Fruit fly (Drosophila melanogaster) whole organism, embryonic: Measurements from ENCODE around the gene IleRS-m.

ENCODE experiments used
- Asciz ChIP-seq: fragments of 200-800 bp; sonication (Bioruptor generic); optimal IDR thresholded peaks from 2 replicates; lab custom pipeline; 2017; ENCODE audit warnings: missing biosample characterization, mild to moderate bottlenecking, missing genetic modification characterization, missing genetic modification reagents
- Awh ChIP-seq: fragments of 200-800 bp; sonication (Bioruptor generic); IDR thresholded peaks from 2 replicates; pipeline ENCODE4, ENCODE4 v1.3.6; 2022; ENCODE audit warnings: missing biosample characterization, missing genetic modification characterization
- CG11723 ChIP-seq: fragments of 200-800 bp; sonication (Bioruptor generic); optimal IDR thresholded peaks from 2 replicates; lab custom pipeline; 2017; ENCODE audit warnings: missing biosample characterization, mild to moderate bottlenecking, missing genetic modification characterization
- CG12299 ChIP-seq: fragments of 200-800 bp; sonication (Bioruptor generic); optimal IDR thresholded peaks from 2 replicates; lab custom pipeline; 2018; ENCODE audit warnings: missing biosample characterization, mild to moderate bottlenecking, missing genetic modification characterization
- CG13424 ChIP-seq: fragments of 200-800 bp; sonication (Bioruptor generic); optimal IDR thresholded peaks from 2 replicates; lab custom pipeline; 2019; ENCODE audit warnings: missing biosample characterization, mild to moderate bottlenecking, missing genetic modification characterization, moderate library complexity
- CG3163 ChIP-seq: fragments of 200-800 bp; sonication (Bioruptor generic); optimal IDR thresholded peaks from 3 replicates; lab custom pipeline; 2016; ENCODE audit warnings: missing biosample characterization, missing genetic modification characterization
- CG42726 ChIP-seq: fragments of 200-800 bp; sonication (Bioruptor generic); IDR thresholded peaks from 2 replicates; pipeline ENCODE4 v1.3.6; 2022; ENCODE audit warnings: missing biosample characterization, missing genetic modification characterization; ENCODE audit not compliant: partially characterized antibody
- CG4424 ChIP-seq: fragments of 200-800 bp; sonication (Bioruptor generic); optimal IDR thresholded peaks from 3 replicates; lab custom pipeline; 2016; ENCODE audit warnings: missing biosample characterization, missing genetic modification characterization
- CG5953 ChIP-seq: fragments of 200-800 bp; sonication (Bioruptor generic); IDR thresholded peaks from 2 replicates; pipeline ENCODE4 v1.3.6; 2022; ENCODE audit warnings: missing biosample characterization, missing genetic modification characterization
- CG6175 ChIP-seq: fragments of 200-800 bp; sonication (Bioruptor generic); IDR thresholded peaks from 3 replicates; pipeline ENCODE4 v1.3.6; 2022; ENCODE audit warnings: missing biosample characterization, missing genetic modification characterization
- CG6654 ChIP-seq: fragments of 200-800 bp; sonication (Bioruptor generic); optimal IDR thresholded peaks from 2 replicates; lab custom pipeline; 2017; ENCODE audit warnings: missing biosample characterization, mild to moderate bottlenecking, missing genetic modification characterization
- CG6683 ChIP-seq: fragments of 200-800 bp; sonication (Bioruptor generic); optimal IDR thresholded peaks from 2 replicates; lab custom pipeline; 2017; ENCODE audit warnings: missing biosample characterization, mild to moderate bottlenecking, missing genetic modification characterization, missing genetic modification reagents
- CG8281 ChIP-seq: fragments of 200-800 bp; sonication (Bioruptor generic); optimal IDR thresholded peaks from 2 replicates; lab custom pipeline; 2018; ENCODE audit warnings: missing biosample characterization, mild to moderate bottlenecking, missing genetic modification characterization, moderate library complexity
- CG8478 ChIP-seq: fragments of >200 bp; optimal IDR thresholded peaks from 2 replicates; lab custom pipeline; 2018
- CG9609 ChIP-seq: fragments of 200-800 bp; sonication (Bioruptor generic); optimal IDR thresholded peaks from 3 replicates; lab custom pipeline; 2016; ENCODE audit warnings: missing biosample characterization, missing genetic modification characterization
- Dek ChIP-seq: fragments of 200-800 bp; sonication (Bioruptor generic); optimal IDR thresholded peaks from 3 replicates; lab custom pipeline; 2019; ENCODE audit warnings: missing biosample characterization, mild to moderate bottlenecking, missing genetic modification characterization, moderate library complexity
- Doc3 ChIP-seq: fragments of 200-800 bp; sonication (Bioruptor generic); IDR thresholded peaks from 3 replicates; pipeline ENCODE4 v1.3.6; 2022; ENCODE audit warnings: missing biosample characterization, missing genetic modification characterization; ENCODE audit not compliant: partially characterized antibody
- E2f2 ChIP-seq: fragments of 200-800 bp; sonication (Bioruptor generic); IDR thresholded peaks from 2 replicates; pipeline ENCODE4 v1.3.6; 2022; ENCODE audit warnings: missing biosample characterization, missing genetic modification characterization
- Fer3 ChIP-seq: fragments of 200-800 bp; sonication (Bioruptor generic); optimal IDR thresholded peaks from 2 replicates; lab custom pipeline; 2018; ENCODE audit warnings: missing biosample characterization, mild to moderate bottlenecking, missing genetic modification characterization, moderate library complexity
- HLHmδ ChIP-seq: fragments of 200-800 bp; sonication (Bioruptor generic); optimal IDR thresholded peaks from 2 replicates; lab custom pipeline; 2018; ENCODE audit warnings: missing biosample characterization, mild to moderate bottlenecking, missing genetic modification characterization, moderate library complexity
- Hand ChIP-seq: fragments of 200-800 bp; sonication (Bioruptor generic); optimal IDR thresholded peaks from 2 replicates; lab custom pipeline; 2017; ENCODE audit warnings: mild to moderate bottlenecking, missing biosample characterization, missing genetic modification reagents, missing genetic modification characterization
- Mad ChIP-seq: fragments of 200-800 bp; sonication (Bioruptor generic); optimal IDR thresholded peaks from 2 replicates; lab custom pipeline; 2016; ENCODE audit warnings: missing biosample characterization, missing genetic modification characterization
- NC2β ChIP-seq: fragments of 200-800 bp; sonication (Bioruptor generic); optimal IDR thresholded peaks from 2 replicates; lab custom pipeline; 2016; ENCODE audit warnings: missing biosample characterization, missing genetic modification characterization
- Opbp ChIP-seq: fragments of 200-800 bp; sonication (Bioruptor generic); IDR thresholded peaks from 3 replicates; pipeline ENCODE4 v1.3.6; 2022; ENCODE audit warnings: missing biosample characterization, missing genetic modification characterization; ENCODE audit not compliant: partially characterized antibody
- Sox100B ChIP-seq: fragments of 200-800 bp; sonication (Bioruptor generic); optimal IDR thresholded peaks from 3 replicates; lab custom pipeline; 2018; ENCODE audit warnings: missing biosample characterization, mild to moderate bottlenecking, missing genetic modification characterization
- Sry-β ChIP-seq: fragments of 200-800 bp; sonication (Bioruptor generic); optimal IDR thresholded peaks from 2 replicates; lab custom pipeline; 2018; ENCODE audit warnings: missing biosample characterization, mild to moderate bottlenecking, missing genetic modification characterization, moderate library complexity
- Sry-δ ChIP-seq: fragments of 200-800 bp; sonication (Bioruptor generic); optimal IDR thresholded peaks from 2 replicates; lab custom pipeline; 2016; ENCODE audit warnings: missing biosample characterization, missing genetic modification characterization
- Vsx1 ChIP-seq: fragments of 200-800 bp; sonication (Bioruptor generic); optimal IDR thresholded peaks from 2 replicates; lab custom pipeline; 2017; ENCODE audit warnings: missing biosample characterization, mild to moderate bottlenecking, missing genetic modification characterization, missing genetic modification reagents
- cg ChIP-seq: fragments of 200-800 bp; sonication (Bioruptor generic); optimal IDR thresholded peaks from 3 replicates; lab custom pipeline; 2019; ENCODE audit warnings: missing biosample characterization, mild to moderate bottlenecking, missing genetic modification characterization, moderate library complexity
- chif ChIP-seq, 2 experiments: fragments of 200-800 bp; sonication (Bioruptor generic); optimal IDR thresholded peaks; 3 replicates each; lab custom pipeline; 2016; ENCODE audit warnings: missing biosample characterization in 2 of 2, missing genetic modification characterization in 2 of 2
- crc ChIP-seq: fragments of 200-800 bp; sonication (Bioruptor generic); optimal IDR thresholded peaks from 2 replicates; lab custom pipeline; 2016; ENCODE audit warnings: missing biosample characterization, missing genetic modification characterization
- dati ChIP-seq: fragments of 200-800 bp; sonication (Bioruptor generic); IDR thresholded peaks from 2 replicates; pipeline ENCODE4 v1.3.6; 2022; ENCODE audit warnings: missing biosample characterization, missing genetic modification characterization
- dysf ChIP-seq: fragments of 200-800 bp; sonication (Bioruptor generic); IDR thresholded peaks from 3 replicates; pipeline ENCODE4 v1.3.6; 2022; ENCODE audit warnings: missing biosample characterization, missing genetic modification characterization
- ewg ChIP-seq: fragments of 200-800 bp; sonication (Bioruptor generic); optimal IDR thresholded peaks from 3 replicates; lab custom pipeline; 2017; ENCODE audit warnings: mild to moderate bottlenecking, missing biosample characterization, missing genetic modification reagents, missing genetic modification characterization
- gsb-n ChIP-seq: fragments of 200-800 bp; sonication (Bioruptor generic); optimal IDR thresholded peaks from 3 replicates; lab custom pipeline; 2018; ENCODE audit warnings: missing biosample characterization, mild to moderate bottlenecking, missing genetic modification characterization
- hbn ChIP-seq: fragments of 200-800 bp; sonication (Bioruptor generic); IDR thresholded peaks from 2 replicates; pipeline ENCODE4 v1.3.6; 2022; ENCODE audit warnings: missing biosample characterization, missing genetic modification characterization; ENCODE audit not compliant: partially characterized antibody
- jigr1 ChIP-seq: fragments of 200-800 bp; sonication (Bioruptor generic); IDR thresholded peaks from 3 replicates; pipeline ENCODE4 v1.3.6; 2022; ENCODE audit warnings: missing biosample characterization, missing genetic modification characterization
- knrl ChIP-seq: fragments of 200-800 bp; sonication (Bioruptor generic); IDR thresholded peaks from 3 replicates; pipeline ENCODE4 v1.3.6; 2022; ENCODE audit warnings: missing biosample characterization, missing genetic modification characterization; ENCODE audit not compliant: partially characterized antibody
- lov ChIP-seq, 2 experiments: fragments of 200-800 bp in 1 of 2; fragments of >200 bp in 1 of 2; sonication (Bioruptor generic) in 1 of 2; IDR thresholded peaks in 1 of 2; optimal IDR thresholded peaks in 1 of 2; 2 replicates in 1 of 2; 3 replicates in 1 of 2; pipeline versions ENCODE4 v1.3.6 to Lab custom; 2017 to 2022; ENCODE audit warnings: missing biosample characterization in 1 of 2, missing genetic modification characterization in 1 of 2
- mam ChIP-seq: fragments of 200-800 bp; sonication (Bioruptor generic); optimal IDR thresholded peaks from 3 replicates; lab custom pipeline; 2016; ENCODE audit warnings: missing biosample characterization, missing genetic modification characterization
- nmo ChIP-seq: fragments of 200-800 bp; sonication (Bioruptor generic); optimal IDR thresholded peaks from 2 replicates; lab custom pipeline; 2018; ENCODE audit warnings: missing biosample characterization, mild to moderate bottlenecking, missing genetic modification characterization, moderate library complexity
- pfk ChIP-seq: fragments of 200-800 bp; sonication (Bioruptor generic); optimal IDR thresholded peaks from 2 replicates; lab custom pipeline; 2018; ENCODE audit warnings: missing biosample characterization, mild to moderate bottlenecking, missing genetic modification characterization, moderate library complexity
- phol ChIP-seq: fragments of 200-800 bp; sonication (Bioruptor generic); optimal IDR thresholded peaks from 3 replicates; lab custom pipeline; 2018; ENCODE audit warnings: missing biosample characterization, mild to moderate bottlenecking, missing genetic modification characterization, moderate library complexity
- ranshi ChIP-seq: fragments of 200-800 bp; sonication (Bioruptor generic); IDR thresholded peaks from 2 replicates; pipeline ENCODE4 v1.3.6; 2022; ENCODE audit warnings: missing biosample characterization, missing genetic modification characterization
- rib ChIP-seq: fragments of 200-800 bp; sonication (Bioruptor generic); IDR thresholded peaks from 2 replicates; pipeline ENCODE4 v1.3.6; 2022; ENCODE audit warnings: missing biosample characterization, missing genetic modification characterization
- sc ChIP-seq, 3 experiments: fragments of >200 bp in 2 of 3; fragments of 200-800 bp in 1 of 3; sonication (Bioruptor generic) in 1 of 3; optimal IDR thresholded peaks; 2 replicates in 2 of 3; 3 replicates in 1 of 3; lab custom pipeline; 2017; ENCODE audit warnings: mild to moderate bottlenecking in 1 of 3, missing biosample characterization in 1 of 3, missing genetic modification characterization in 1 of 3, missing genetic modification reagents in 1 of 3
- seq ChIP-seq: fragments of 200-800 bp; sonication (Bioruptor generic); IDR thresholded peaks from 2 replicates; pipeline ENCODE4 v1.3.6; 2022; ENCODE audit warnings: missing biosample characterization, missing genetic modification characterization
- tio ChIP-seq: fragments of 200-800 bp; sonication (Bioruptor generic); optimal IDR thresholded peaks from 2 replicates; lab custom pipeline; 2017; ENCODE audit warnings: missing biosample characterization, missing genetic modification characterization, inconsistent platforms

Gene IleRS-m

dm6 chr3L:16052145-16053025 is 47.7 kb upstream of the IleRS-m start (continued):
- TF ChIP-seq hbn (GFP tag; lab: Robert Waterston, UW) (no peak; the same call in 1 of the 2 replicates), Sox100B (GFP tag; lab: Kevin White, UChicago) (no peak), Sry-β (no peak), crc (no peak), Sry-δ (no peak), CG13424 (tag; lab: Kevin White, UChicago) (no peak), CG8478 (peak; percentile 99), gsb-n (tag; lab: Kevin White, UChicago) (no peak), phol (tag; lab: Kevin White, UChicago) (no peak), dysf (GFP tag; lab: Robert Waterston, UW) (no peak), nmo (GFP tag; lab: Kevin White, UChicago) (peak; percentile 30), dati (no peak), CG11723 (GFP tag; lab: Kevin White, UChicago) (no peak), CG4424 (GFP tag; lab: Kevin White, UChicago) (no peak), cg (GFP tag; lab: Kevin White, UChicago) (peak; percentile 99), E2f2 (no peak), NC2β (GFP tag; lab: Kevin White, UChicago) (no peak), sc (optimal IDR thresholded peaks at IDR 0.05; lab: Kevin White, UChicago) (no peak), sc (GFP tag; optimal IDR thresholded peaks at IDR 0.05; lab: Kevin White, UChicago) (no peak), CG42726 (no peak), ranshi (GFP tag; lab: Robert Waterston, UW) (no peak), Hand (GFP tag; lab: Kevin White, UChicago) (peak; percentile 17), Opbp (GFP tag; lab: Robert Waterston, UW) (no peak), Mad (GFP tag; lab: Kevin White, UChicago) (no peak), chif (GFP tag; optimal IDR thresholded peaks at IDR 0.05; lab: Kevin White, UChicago) (no peak), HLHmδ (GFP tag; lab: Kevin White, UChicago) (no peak), CG6683 (peak; percentile 13), ewg (GFP tag; lab: Kevin White, UChicago) (peak; percentile 31), jigr1 (GFP tag; lab: Robert Waterston, UW) (no peak), mam (GFP tag; lab: Kevin White, UChicago) (no peak), CG5953 (no peak), lov (optimal IDR thresholded peaks at IDR 0.05; lab: Kevin White, UChicago) (no peak), lov (GFP tag; IDR thresholded peaks at IDR 0.05; lab: Robert Waterston, UW) (no peak), Doc3 (GFP tag; lab: Robert Waterston, UW) (no peak), pfk (GFP tag; lab: Kevin White, UChicago) (no peak), seq (GFP tag; lab: Robert Waterston, UW) (no peak), Vsx1 (peak; percentile 26), Dek (no peak), CG8281 (tag; lab: Kevin White, UChicago) (no peak), tio (GFP tag; lab: Kevin White, UChicago) (no peak), Fer3 (tag; lab: Kevin White, UChicago) (no peak), knrl (GFP tag; lab: Robert Waterston, UW) (peak; percentile 33; the same call in 2 of the 3 replicates), CG3163 (GFP tag; lab: Kevin White, UChicago) (no peak), CG6654 (no peak), CG12299 (tag; lab: Kevin White, UChicago) (peak; percentile 19), Awh (GFP tag; lab: Robert Waterston, UW) (no peak), rib (GFP tag; lab: Robert Waterston, UW) (no peak), Asciz (GFP tag; lab: Kevin White, UChicago) (no peak), CG6175 (no peak), CG9609 (GFP tag; lab: Kevin White, UChicago) (no peak)
